Worm (Caenorhabditis elegans) whole organism, young adult: ENCODE results near the gene C17C3.15.

Experiments
- B0035.1 ChIP-seq: sonication (generic microtip); optimal IDR thresholded peaks from 2 replicates; lab custom pipeline; 2016; ENCODE audit warnings: missing genetic modification characterization, mild to moderate bottlenecking, missing compliant biosample characterization, missing genotype, missing genetic modification reagents
- B0261.1 ChIP-seq: sonication (generic microtip); optimal IDR thresholded peaks from 2 replicates; lab custom pipeline; 2016; ENCODE audit warnings: mild to moderate bottlenecking, missing genetic modification characterization, moderate library complexity, missing compliant biosample characterization
- B0336.3 ChIP-seq: fragments of 200-800 bp; sonication (Bioruptor generic); IDR thresholded peaks from 2 replicates; pipeline ENCODE4 v1.3.6; 2022; ENCODE audit warnings: missing genetic modification characterization, missing compliant biosample characterization
- C06A6.2 ChIP-seq: fragments of 200-800 bp; sonication (Bioruptor generic); conservative IDR thresholded peaks from 2 replicates; pipeline ENCODE4 v1.3.6; 2022; ENCODE audit warnings: missing genetic modification characterization, missing compliant biosample characterization
- F22D6.2 ChIP-seq: sonication (generic microtip); optimal IDR thresholded peaks from 2 replicates; lab custom pipeline; 2016; ENCODE audit warnings: mild to moderate bottlenecking, missing genetic modification characterization, missing compliant biosample characterization
- Y53F4B.3 ChIP-seq: fragments of 200-800 bp; sonication (Bioruptor generic); IDR thresholded peaks from 2 replicates; pipeline ENCODE4 v1.3.6; 2022; ENCODE audit warnings: missing genetic modification reagents, missing genetic modification characterization, missing compliant biosample characterization
- ZK185.1 ChIP-seq: sonication (generic microtip); optimal IDR thresholded peaks from 2 replicates; lab custom pipeline; 2016; ENCODE audit warnings: mild to moderate bottlenecking, missing genetic modification characterization, missing compliant biosample characterization; ENCODE audit not compliant: poor library complexity, severe bottlenecking
- ama-1 ChIP-seq, 3 experiments: fragments of 150-350 bp in 1 of 3; sonication (generic microtip) in 2 of 3; optimal IDR thresholded peaks; 2 replicates each; lab custom pipeline; 2014 to 2018; ENCODE audit warnings: missing biosample characterization in 2 of 3, missing genetic modification characterization in 2 of 3, missing genetic modification reagents in 2 of 3
- bed-2 ChIP-seq: fragments of 200-800 bp; sonication (Bioruptor generic); IDR thresholded peaks from 2 replicates; pipeline ENCODE4 v1.3.6; 2022; ENCODE audit warnings: missing genetic modification reagents, missing genetic modification characterization, missing compliant biosample characterization
- ceh-27 ChIP-seq: fragments of 200-800 bp; sonication (Bioruptor generic); optimal IDR thresholded peaks from 2 replicates; lab custom pipeline; 2018; ENCODE audit warnings: mild to moderate bottlenecking, missing genetic modification characterization, moderate library complexity, missing compliant biosample characterization
- ceh-91 ChIP-seq: fragments of 200-800 bp; sonication (Bioruptor generic); IDR thresholded peaks from 2 replicates; pipeline ENCODE4 v1.3.6; 2022; ENCODE audit warnings: missing genetic modification reagents, missing genetic modification characterization, missing compliant biosample characterization
- egl-18 ChIP-seq: fragments of 200-800 bp; sonication (Bioruptor generic); IDR thresholded peaks from 2 replicates; pipeline ENCODE4 v1.3.6; 2022; ENCODE audit warnings: missing genetic modification reagents, missing genetic modification characterization, missing compliant biosample characterization
- gei-17 ChIP-seq: fragments of 200-800 bp; sonication (Bioruptor generic); optimal IDR thresholded peaks from 2 replicates; lab custom pipeline; 2018; ENCODE audit warnings: mild to moderate bottlenecking, missing genetic modification characterization, missing compliant biosample characterization
- hlh-26 ChIP-seq: fragments of 200-800 bp; sonication (Bioruptor generic); conservative IDR thresholded peaks from 2 replicates; pipeline ENCODE4 v1.3.6; 2022; ENCODE audit warnings: missing genetic modification reagents, missing genetic modification characterization, missing compliant biosample characterization
- hmg-1.2 ChIP-seq: fragments of 200-800 bp; sonication (Bioruptor generic); IDR thresholded peaks from 2 replicates; pipeline ENCODE4 v1.3.6; 2022; ENCODE audit warnings: missing genetic modification reagents, missing genetic modification characterization, missing compliant biosample characterization
- hrde-1 ChIP-seq: sonication (generic microtip); optimal IDR thresholded peaks from 2 replicates; lab custom pipeline; 2016; ENCODE audit warnings: missing genetic modification characterization, mild to moderate bottlenecking, missing compliant biosample characterization, moderate library complexity, missing genotype, missing genetic modification reagents, borderline replicate concordance
- hsf-1 ChIP-seq: fragments of 200-800 bp; sonication (Bioruptor generic); IDR thresholded peaks from 2 replicates; pipeline ENCODE4 v1.3.6; 2022; ENCODE audit warnings: missing genetic modification reagents, missing genetic modification characterization, missing compliant biosample characterization
- lin-35 ChIP-seq, 3 experiments: fragments of 150-350 bp in 2 of 3; sonication (generic microtip) in 1 of 3; optimal IDR thresholded peaks; 2 replicates each; lab custom pipeline; 2014 to 2018; ENCODE audit warnings: missing biosample characterization in 3 of 3, missing genetic modification characterization in 3 of 3, missing genetic modification reagents in 3 of 3
- lin-40 ChIP-seq: sonication (generic microtip); optimal IDR thresholded peaks from 2 replicates; lab custom pipeline; 2016; ENCODE audit warnings: missing genetic modification characterization, mild to moderate bottlenecking, missing compliant biosample characterization, missing genotype, missing genetic modification reagents
- lsl-1 ChIP-seq: fragments of 200-800 bp; sonication (Bioruptor generic); optimal IDR thresholded peaks from 2 replicates; lab custom pipeline; 2018; ENCODE audit warnings: mild to moderate bottlenecking, missing genetic modification characterization, moderate library complexity, missing compliant biosample characterization
- madf-3 ChIP-seq: fragments of 200-800 bp; sonication (Bioruptor generic); IDR thresholded peaks from 2 replicates; pipeline ENCODE4 v1.3.6; 2022; ENCODE audit warnings: missing genetic modification reagents, missing genetic modification characterization, missing compliant biosample characterization
- mes-4 ChIP-seq: sonication (generic microtip); optimal IDR thresholded peaks from 2 replicates; lab custom pipeline; 2016; ENCODE audit warnings: missing genotype, missing genetic modification characterization, missing compliant biosample characterization
- nhr-80 ChIP-seq: sonication (generic microtip); optimal IDR thresholded peaks from 2 replicates; lab custom pipeline; 2016; ENCODE audit warnings: missing genetic modification characterization, missing compliant biosample characterization
- pbrm-1 ChIP-seq: fragments of 200-800 bp; sonication (Bioruptor generic); IDR thresholded peaks from 2 replicates; pipeline ENCODE4 v1.3.6; 2022; ENCODE audit warnings: missing genetic modification reagents, missing genetic modification characterization, missing compliant biosample characterization
- rcor-1 ChIP-seq: fragments of 200-800 bp; sonication (Bioruptor generic); IDR thresholded peaks from 2 replicates; pipeline ENCODE4 v1.3.6; 2022; ENCODE audit warnings: missing genetic modification reagents, missing genetic modification characterization, missing compliant biosample characterization
- snpc-1.3 ChIP-seq: sonication (generic microtip); optimal IDR thresholded peaks from 2 replicates; lab custom pipeline; 2017; ENCODE audit warnings: missing genetic modification characterization, mild to moderate bottlenecking, missing compliant biosample characterization, antibody characterized with exemption, moderate library complexity, missing genotype, missing genetic modification reagents; ENCODE audit not compliant: insufficient read depth
- snpc-3.4 ChIP-seq: sonication (generic microtip); optimal IDR thresholded peaks from 2 replicates; lab custom pipeline; 2017; ENCODE audit warnings: missing genetic modification characterization, mild to moderate bottlenecking, missing compliant biosample characterization, antibody characterized with exemption, moderate library complexity, missing genotype, missing genetic modification reagents
- snpc-4 ChIP-seq, 5 experiments: fragments of 150-350 bp in 1 of 5; sonication (generic microtip) in 4 of 5; optimal IDR thresholded peaks; 2 replicates each; lab custom pipeline; 2014 to 2018; ENCODE audit warnings: missing genetic modification characterization in 5 of 5, missing biosample characterization in 3 of 5, antibody characterized with exemption in 2 of 5, mild to moderate bottlenecking in 2 of 5, missing compliant biosample characterization in 2 of 5, missing genotype in 2 of 5, moderate library complexity in 2 of 5, missing genetic modification reagents in 1 of 5
- tbx-9 ChIP-seq: sonication (generic microtip); optimal IDR thresholded peaks from 2 replicates; lab custom pipeline; 2016; ENCODE audit warnings: borderline replicate concordance, missing genetic modification characterization, inconsistent platforms, missing compliant biosample characterization
- tlf-1 ChIP-seq: fragments of 200-800 bp; sonication (Bioruptor generic); optimal IDR thresholded peaks from 2 replicates; lab custom pipeline; 2018; ENCODE audit warnings: mild to moderate bottlenecking, missing genetic modification characterization, missing compliant biosample characterization
- ztf-6 ChIP-seq: fragments of 200-800 bp; sonication (Bioruptor generic); IDR thresholded peaks from 2 replicates; pipeline ENCODE4 v1.3.6; 2022; ENCODE audit warnings: missing genetic modification reagents, missing genetic modification characterization, missing compliant biosample characterization

The C17C3.15 gene

ce11 chrII:5544764-5545163 is 25.7 kb upstream of the C17C3.15 start, which contains the start of gene ins-13:
Gene ins-13, minus strand, starts transcription at chrII:5544864.
- peak; percentile 29 for TF ChIP-seq ZK185.1 (tag; lab: Kevin White, UChicago)
- TF ChIP-seq ceh-27: no peak
- TF ChIP-seq tlf-1: no peak
- TF ChIP-seq lin-40 (tag; lab: Kevin White, UChicago): no peak
- no peak for TF ChIP-seq hlh-26 (GFP tag; lab: Robert Waterston, UW)

- TF ChIP-seq snpc-4 (GFP tag; optimal IDR thresholded peaks at IDR 0.05; lab: Kevin White, UChicago): no peak
- TF ChIP-seq snpc-4 (tag; optimal IDR thresholded peaks at IDR 0.05; lab: Kevin White, UChicago): peak in 2 of 4 experiments; percentile 3 to 50
- TF ChIP-seq madf-3: no peak
These were observed 23.0 kb upstream of the C17C3.15 start, which contains the start of gene acdh-2 for ce11 chrII:5547442-5547894. Gene acdh-2, minus strand, starts transcription at chrII:5547492.

ce11 chrII:5549746-5550145 is 20.7 kb upstream of the C17C3.15 start, which contains the start of gene C17C3.6:
Gene C17C3.6, plus strand, starts transcription at chrII:5550046.
- TF ChIP-seq mes-4 (tag; lab: Kevin White, UChicago) (no peak), rcor-1 (GFP tag; lab: Robert Waterston, UW) (no peak), Y53F4B.3 (GFP tag; lab: Robert Waterston, UW) (no peak), lin-35 (GFP tag; optimal IDR thresholded peaks at IDR 0.05; lab: Kevin White, UChicago) (no peak), B0336.3 (GFP tag; lab: Robert Waterston, UW) (no peak), F22D6.2 (tag; lab: Kevin White, UChicago) (no peak), B0035.1 (no peak), B0261.1 (tag; lab: Kevin White, UChicago) (no peak), ZK185.1 (tag; lab: Kevin White, UChicago) (no peak), gei-17 (GFP tag; lab: Kevin White, UChicago) (no peak), snpc-3.4 (tag; lab: Kevin White, UChicago) (no peak), hrde-1 (no peak), tbx-9 (tag; lab: Kevin White, UChicago) (no peak), ama-1 (optimal IDR thresholded peaks at IDR 0.05; lab: Kevin White, UChicago) (no peak), ama-1 (GFP tag; optimal IDR thresholded peaks at IDR 0.05; lab: Kevin White, UChicago) (no peak), ztf-6 (GFP tag; lab: Robert Waterston, UW) (no peak), snpc-1.3 (no peak), C06A6.2 (no peak)

- no peak for TF ChIP-seq hsf-1 (GFP tag; lab: Robert Waterston, UW)
- TF ChIP-seq lin-35 (GFP tag; optimal IDR thresholded peaks at IDR 0.05; lab: Kevin White, UChicago): no peak
- no peak for TF ChIP-seq pbrm-1 (GFP tag; lab: Robert Waterston, UW)
- TF ChIP-seq bed-2 (GFP tag; lab: Robert Waterston, UW): no peak
- TF ChIP-seq hmg-1.2 (GFP tag; lab: Robert Waterston, UW): no peak
- TF ChIP-seq B0336.3 (GFP tag; lab: Robert Waterston, UW): no peak
These were observed 18.9 kb upstream of the C17C3.15 start, which contains the start of gene C17C3.5 for ce11 chrII:5551517-5551916. Gene C17C3.5, plus strand, starts transcription at chrII:5551817.

ce11 chrII:5553531-5553930 is 16.9 kb upstream of the C17C3.15 start:
- no peak for TF ChIP-seq egl-18
- no peak for TF ChIP-seq ceh-91 (GFP tag; lab: Robert Waterston, UW)
- no peak for TF ChIP-seq lsl-1
- peak; percentile 2 for TF ChIP-seq nhr-80 (tag; lab: Kevin White, UChicago)
